Fruit fly (Drosophila melanogaster): ENCODE measurements around the gene CG12011.

dm6 chr3L:1688569-1688968 lies 5.8 kb upstream of the CG12011 start:
- TF ChIP-seq CrebA (GFP tag; optimal IDR thresholded peaks at IDR 0.05; ENCODE audit: borderline replicate concordance) (no peak), fru (GFP tag; optimal IDR thresholded peaks at IDR 0.05) (no peak), Hnf4 (GFP tag; optimal IDR thresholded peaks at IDR 0.05) (no peak), CG32264 (GFP tag; optimal IDR thresholded peaks at IDR 0.05) (no peak), rgr (GFP tag; optimal IDR thresholded peaks at IDR 0.05) (no peak), Dif (GFP tag; optimal IDR thresholded peaks at IDR 0.05; ENCODE audit: partially characterized antibody) (no peak), Dfd (GFP tag; optimal IDR thresholded peaks at IDR 0.05) (no peak), h (GFP tag; optimal IDR thresholded peaks at IDR 0.05) (no peak), jim (GFP tag; optimal IDR thresholded peaks at IDR 0.05) (no peak), Rel (GFP tag; optimal IDR thresholded peaks at IDR 0.05) (no peak), Rel (tag; optimal IDR thresholded peaks at IDR 0.05) (no peak), Sp1 (GFP tag; optimal IDR thresholded peaks at IDR 0.05) (no peak), Mio (GFP tag; optimal IDR thresholded peaks at IDR 0.05) (no peak)

All from whole organism, wandering third instar larva.